Fruit fly (Drosophila melanogaster) S2 (cell line): ENCODE data around the gene CG2681.

ENCODE experiments used
- CG8478 ChIP-seq: fragments of >200 bp; optimal IDR thresholded peaks from 2 replicates; lab custom pipeline; 2018
- CTCF ChIP-seq, 2 experiments: fragments of >200 bp; optimal IDR thresholded peaks; 2 replicates each; lab custom pipeline; 2018

Gene CG2681

dm6 chrX:2744042-2744441, 35.6 kb downstream of the CG2681 start, which contains the start of gene Syx4:
TSS of gene Syx4 (minus strand) at chrX:2744076.
- TF ChIP-seq CTCF (optimal IDR thresholded peaks at IDR 0.05; lab: Kevin White, UChicago) (no peak), CG8478 (lab: Kevin White, UChicago) (no peak)

dm6 chrX:2749693-2750092, 41.2 kb downstream of the CG2681 start:
- TF ChIP-seq CTCF (optimal IDR thresholded peaks at IDR 0.05; lab: Kevin White, UChicago) (no peak), CG8478 (lab: Kevin White, UChicago) (no peak)

dm6 chrX:2757400-2757799, 48.9 kb downstream of the CG2681 start:
- TF ChIP-seq CG8478 (lab: Kevin White, UChicago) (no peak), CTCF (optimal IDR thresholded peaks at IDR 0.05; lab: Kevin White, UChicago) (no peak)

- TF ChIP-seq CG8478 (lab: Kevin White, UChicago) (no peak), CTCF (optimal IDR thresholded peaks at IDR 0.05; lab: Kevin White, UChicago) (no peak)
Observed at dm6 chrX:2761198-2761597, 52.7 kb downstream of the CG2681 start.
